Fruit fly (Drosophila melanogaster): Measurements from ENCODE around the gene CG31678.

The CG31678 gene

dm6 chr2L:20645394-20645869, 30.3 kb downstream of the CG31678 start, which contains the start of the genes phr6-4 and CG2608 (continued):
- no peak for TF ChIP-seq mld (GFP tag; IDR thresholded peaks at IDR 0.05; ENCODE audit: partially characterized antibody)
- no peak for TF ChIP-seq hth (optimal IDR thresholded peaks at IDR 0.05)
- TF ChIP-seq amos (GFP tag; IDR thresholded peaks at IDR 0.05; ENCODE audit: partially characterized antibody), result no peak
- TF ChIP-seq Ravus (GFP tag; IDR thresholded peaks at IDR 0.05), result peak; percentile 66
- TF ChIP-seq CG15269 (tag; optimal IDR thresholded peaks at IDR 0.05), result peak; percentile 94
- peak; percentile 80; the same call in 1 of the 2 replicates for TF ChIP-seq ara (GFP tag; IDR thresholded peaks at IDR 0.05)
- TF ChIP-seq otp (GFP tag; IDR thresholded peaks at IDR 0.05), result peak; percentile 62; the same call in 2 of the 3 replicates
- peak; percentile 45 for TF ChIP-seq TFAM (GFP tag; optimal IDR thresholded peaks at IDR 0.05)
- no peak for TF ChIP-seq CG15479 (GFP tag; optimal IDR thresholded peaks at IDR 0.05)
- peak; percentile 60 for TF ChIP-seq HmgD (GFP tag; optimal IDR thresholded peaks at IDR 0.05)
- peak; percentile 46 for TF ChIP-seq kni (GFP tag; optimal IDR thresholded peaks at IDR 0.05)
- TF ChIP-seq CG31365 (tag; optimal IDR thresholded peaks at IDR 0.05), result peak; percentile 7
- peak; percentile 83 for TF ChIP-seq CHES-1-like (GFP tag; optimal IDR thresholded peaks at IDR 0.05)
- peak; percentile 68 for TF ChIP-seq luna (GFP tag; optimal IDR thresholded peaks at IDR 0.05)
- TF ChIP-seq CG6689 (GFP tag; IDR thresholded peaks at IDR 0.05), result peak; percentile 90
- peak; percentile 46 for TF ChIP-seq crc (GFP tag; optimal IDR thresholded peaks at IDR 0.05)
- TF ChIP-seq ham (GFP tag; IDR thresholded peaks at IDR 0.05), result peak; percentile 62; the same call in 1 of the 2 replicates
- TF ChIP-seq Chrac-16 (GFP tag; optimal IDR thresholded peaks at IDR 0.05), result peak; percentile 92
- no peak for TF ChIP-seq Neu2 (GFP tag; optimal IDR thresholded peaks at IDR 0.05; ENCODE audit: borderline replicate concordance)
- no peak for TF ChIP-seq Doc3 (GFP tag; IDR thresholded peaks at IDR 0.05; ENCODE audit: partially characterized antibody)
- peak; percentile 58; the same call in 1 of the 2 replicates for TF ChIP-seq Rx (GFP tag; IDR thresholded peaks at IDR 0.05)
- TF ChIP-seq CG9797 (GFP tag; optimal IDR thresholded peaks at IDR 0.05), result peak; percentile 63
- TF ChIP-seq Ets97D (GFP tag; optimal IDR thresholded peaks at IDR 0.05), result peak; percentile 76
- TF ChIP-seq Hr78 (GFP tag; optimal IDR thresholded peaks at IDR 0.05), result no peak
- peak; percentile 63 for TF ChIP-seq CG10959 (GFP tag; IDR thresholded peaks at IDR 0.05)
- TF ChIP-seq CG33557 (GFP tag; optimal IDR thresholded peaks at IDR 0.05), result peak; percentile 93
- peak; percentile 87 for TF ChIP-seq CG10543 (GFP tag; optimal IDR thresholded peaks at IDR 0.05)
- TF ChIP-seq ftz-f1 (GFP tag; optimal IDR thresholded peaks at IDR 0.05), result peak; percentile 18
- TF ChIP-seq CG3281 (GFP tag; optimal IDR thresholded peaks at IDR 0.05), result peak; percentile 93
- peak; percentile 94 for TF ChIP-seq CG31441 (GFP tag; IDR thresholded peaks at IDR 0.05)
- peak; percentile 77 for TF ChIP-seq CG1603 (tag; optimal IDR thresholded peaks at IDR 0.05)
- peak; percentile 94 for TF ChIP-seq Hsf (GFP tag; optimal IDR thresholded peaks at IDR 0.05)
- TF ChIP-seq Sox102F (GFP tag; optimal IDR thresholded peaks at IDR 0.05), result peak; percentile 92
- TF ChIP-seq HLHmδ (GFP tag; optimal IDR thresholded peaks at IDR 0.05), result no peak
- peak; percentile 76 for TF ChIP-seq CG17328 (GFP tag; IDR thresholded peaks at IDR 0.05)
- no peak for TF ChIP-seq usp (GFP tag; optimal IDR thresholded peaks at IDR 0.05)
- TF ChIP-seq mirr (GFP tag; optimal IDR thresholded peaks at IDR 0.05), result peak; percentile 79
- peak; percentile 74; the same call in 2 of the 3 replicates for TF ChIP-seq CG2199 (GFP tag; IDR thresholded peaks at IDR 0.05)
- peak; percentile 51 for TF ChIP-seq grn (GFP tag; optimal IDR thresholded peaks at IDR 0.05)
- TF ChIP-seq Bteb2 (GFP tag; optimal IDR thresholded peaks at IDR 0.05), result peak; percentile 90
- TF ChIP-seq Mrtf (GFP tag; IDR thresholded peaks at IDR 0.05), result peak; percentile 74
- peak; percentile 83 for TF ChIP-seq Mes4 (GFP tag; optimal IDR thresholded peaks at IDR 0.05)
- peak; percentile 26; the same call in 1 of the 2 replicates for TF ChIP-seq rib (GFP tag; IDR thresholded peaks at IDR 0.05)
- peak; percentile 62 for TF ChIP-seq p53 (GFP tag; optimal IDR thresholded peaks at IDR 0.05)
- peak; percentile 70 for TF ChIP-seq kah (GFP tag; optimal IDR thresholded peaks at IDR 0.05)
- TF ChIP-seq pan (optimal IDR thresholded peaks at IDR 0.05), result no peak
- peak in 1 of 2 experiments; percentile 83 for TF ChIP-seq pan (GFP tag; optimal IDR thresholded peaks at IDR 0.05 in 1 of 2, IDR thresholded peaks at IDR 0.05 in 1 of 2)
- TF ChIP-seq gsb-n (tag; optimal IDR thresholded peaks at IDR 0.05), result peak; percentile 90
- peak; percentile 96 for TF ChIP-seq Xbp1 (GFP tag; optimal IDR thresholded peaks at IDR 0.05)
- no peak for TF ChIP-seq CG8478 (optimal IDR thresholded peaks at IDR 0.05)
- TF ChIP-seq caup (GFP tag; optimal IDR thresholded peaks at IDR 0.05; ENCODE audit: severe bottlenecking), result peak; percentile 92

Data from whole organism, embryonic.